Fruit fly (Drosophila melanogaster): ENCODE data around the gene Aldh7A1.

The Aldh7A1 gene

DNA sequence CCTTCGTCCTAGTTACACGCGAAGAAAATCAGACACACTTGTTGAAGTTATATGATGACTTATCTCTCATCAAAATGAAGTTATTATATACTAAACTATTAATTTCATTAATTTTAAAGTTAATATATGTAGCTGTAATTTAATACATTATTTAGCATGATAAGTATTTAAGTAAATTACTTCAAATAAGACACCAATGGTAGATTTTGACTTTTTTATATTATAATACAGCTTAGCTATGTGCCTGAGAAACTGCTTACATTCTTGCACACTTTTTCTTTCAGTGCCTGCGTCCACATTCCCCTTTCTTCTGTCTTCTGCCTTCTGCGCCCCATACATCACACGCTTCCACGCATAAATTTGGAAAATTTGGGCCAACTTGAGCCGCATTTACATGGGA lies 17.1 kb downstream of the Aldh7A1 start (continued):
- TF ChIP-seq E2f2 (GFP tag; IDR thresholded peaks at IDR 0.05) (no peak), btn (GFP tag; optimal IDR thresholded peaks at IDR 0.05) (no peak), unc-4 (GFP tag; IDR thresholded peaks at IDR 0.05; ENCODE audit: partially characterized antibody) (no peak), CG13894 (tag; optimal IDR thresholded peaks at IDR 0.05) (no peak), sens (GFP tag) (no peak), Fer1 (GFP tag; optimal IDR thresholded peaks at IDR 0.05) (peak; percentile 49), CG3847 (GFP tag; IDR thresholded peaks at IDR 0.05) (no peak), Taf1 (GFP tag; IDR thresholded peaks at IDR 0.05) (no peak), Xbp1 (GFP tag; optimal IDR thresholded peaks at IDR 0.05) (peak; percentile 12), HHEX (GFP tag; optimal IDR thresholded peaks at IDR 0.05) (no peak), CG5245 (GFP tag; optimal IDR thresholded peaks at IDR 0.05) (no peak), NC2β (GFP tag; optimal IDR thresholded peaks at IDR 0.05) (no peak), bowl (GFP tag; IDR thresholded peaks at IDR 0.05) (no peak), sisA (GFP tag; IDR thresholded peaks at IDR 0.05) (no peak), ATbp (GFP tag; optimal IDR thresholded peaks at IDR 0.05) (peak; percentile 1), Hand (GFP tag; optimal IDR thresholded peaks at IDR 0.05) (no peak), ap (GFP tag; IDR thresholded peaks at IDR 0.05) (no peak), ase (GFP tag; IDR thresholded peaks at IDR 0.05) (no peak), Atf-2 (GFP tag; optimal IDR thresholded peaks at IDR 0.05) (no peak), vnd (GFP tag; IDR thresholded peaks at IDR 0.05; ENCODE audit: partially characterized antibody) (no peak), br (optimal IDR thresholded peaks at IDR 0.05) (no peak), gcm (GFP tag; optimal IDR thresholded peaks at IDR 0.05) (no peak), CG6689 (GFP tag; IDR thresholded peaks at IDR 0.05) (no peak), CG2875 (GFP tag; optimal IDR thresholded peaks at IDR 0.05) (no peak), lov (optimal IDR thresholded peaks at IDR 0.05) (no peak), lov (GFP tag; IDR thresholded peaks at IDR 0.05) (no peak), wek (GFP tag; optimal IDR thresholded peaks at IDR 0.05) (no peak), kah (GFP tag; optimal IDR thresholded peaks at IDR 0.05) (no peak), GATAe (GFP tag; conservative IDR thresholded peaks at IDR 0.05) (no peak), Rfx (GFP tag; IDR thresholded peaks at IDR 0.05) (no peak), HLH3B (GFP tag; IDR thresholded peaks at IDR 0.05) (no peak), prd (optimal IDR thresholded peaks at IDR 0.05) (no peak), prd (GFP tag; IDR thresholded peaks at IDR 0.05) (no peak), Fer2 (tag; optimal IDR thresholded peaks at IDR 0.05) (no peak), Six4 (GFP tag; optimal IDR thresholded peaks at IDR 0.05) (no peak), sc (optimal IDR thresholded peaks at IDR 0.05) (no peak), sc (GFP tag; optimal IDR thresholded peaks at IDR 0.05) (peak; percentile 9), pfk (GFP tag; optimal IDR thresholded peaks at IDR 0.05) (no peak), lab (GFP tag; optimal IDR thresholded peaks at IDR 0.05) (peak; percentile 50), CG15514 (GFP tag; optimal IDR thresholded peaks at IDR 0.05) (peak; percentile 13), CG2129 (GFP tag; IDR thresholded peaks at IDR 0.05; ENCODE audit: partially characterized antibody) (no peak), CG11247 (GFP tag; IDR thresholded peaks at IDR 0.05) (no peak), fru (optimal IDR thresholded peaks at IDR 0.05) (no peak), CG3281 (GFP tag; optimal IDR thresholded peaks at IDR 0.05) (peak; percentile 5), Dip3 (GFP tag; optimal IDR thresholded peaks at IDR 0.05) (no peak), sima (GFP tag; optimal IDR thresholded peaks at IDR 0.05) (no peak), ken (GFP tag; IDR thresholded peaks at IDR 0.05) (no peak), CG7928 (GFP tag; optimal IDR thresholded peaks at IDR 0.05) (no peak), CG10543 (GFP tag; optimal IDR thresholded peaks at IDR 0.05) (no peak), twi (tag; optimal IDR thresholded peaks at IDR 0.05) (no peak), Dfd (GFP tag; optimal IDR thresholded peaks at IDR 0.05) (no peak), CG16779 (GFP tag; IDR thresholded peaks at IDR 0.05) (no peak), CG10321 (GFP tag; IDR thresholded peaks at IDR 0.05) (no peak), Gsc (GFP tag; IDR thresholded peaks at IDR 0.05) (no peak)

Measured in whole organism, embryonic.